Worm (Caenorhabditis elegans) whole organism, L1 larva: ENCODE results near the gene irld-2.

Experiments used
- F16B12.6 ChIP-seq: fragments of 150-350 bp; optimal IDR thresholded peaks from 2 replicates; lab custom pipeline; 2014; ENCODE audit warnings: missing biosample characterization, missing genetic modification characterization
- Y116A8C.19 ChIP-seq: sonication (generic microtip); optimal IDR thresholded peaks from 2 replicates; lab custom pipeline; 2016; ENCODE audit warnings: missing compliant biosample characterization, missing genetic modification characterization, borderline replicate concordance
- aly-2 ChIP-seq: fragments of 150-350 bp; optimal IDR thresholded peaks from 2 replicates; lab custom pipeline; 2014; ENCODE audit warnings: missing biosample characterization, missing genetic modification characterization
- ceh-63 ChIP-seq: fragments of 200-800 bp; sonication (Bioruptor generic); optimal IDR thresholded peaks from 2 replicates; lab custom pipeline; 2018; ENCODE audit warnings: mild to moderate bottlenecking, missing genetic modification characterization, missing compliant biosample characterization
- ceh-88 ChIP-seq: fragments of 200-800 bp; sonication (Bioruptor generic); IDR thresholded peaks from 2 replicates; pipeline ENCODE4 v1.3.6; 2022; ENCODE audit warnings: missing genetic modification characterization, missing compliant biosample characterization
- dpl-1 ChIP-seq, 3 experiments: fragments of 150-350 bp in 2 of 3; sonication (generic microtip) in 1 of 3; optimal IDR thresholded peaks; 2 replicates each; lab custom pipeline; 2014 to 2017; ENCODE audit warnings: missing biosample characterization in 3 of 3, missing genetic modification characterization in 3 of 3, missing genetic modification reagents in 3 of 3
- dsc-1 ChIP-seq: sonication (generic microtip); optimal IDR thresholded peaks from 2 replicates; lab custom pipeline; 2016; ENCODE audit warnings: mild to moderate bottlenecking, missing genetic modification characterization, missing compliant biosample characterization
- efl-3 ChIP-seq: fragments of 200-800 bp; sonication (Bioruptor generic); optimal IDR thresholded peaks from 2 replicates; lab custom pipeline; 2018; ENCODE audit warnings: mild to moderate bottlenecking, missing genetic modification characterization, missing compliant biosample characterization
- egl-13 ChIP-seq: sonication (generic microtip); optimal IDR thresholded peaks from 2 replicates; lab custom pipeline; 2016; ENCODE audit warnings: missing genotype, missing genetic modification reagents, missing genetic modification characterization, missing compliant biosample characterization
- egl-27 ChIP-seq, 2 experiments: fragments of 150-350 bp in 1 of 2; sonication (generic microtip); optimal IDR thresholded peaks; 3 replicates each; lab custom pipeline; 2017 to 2018; ENCODE audit warnings: missing biosample characterization in 2 of 2, missing genetic modification characterization in 2 of 2, missing genetic modification reagents in 2 of 2
- elt-2 ChIP-seq: sonication (generic microtip); optimal IDR thresholded peaks from 2 replicates; lab custom pipeline; 2016; ENCODE audit warnings: missing genetic modification characterization, mild to moderate bottlenecking, inconsistent platforms, missing compliant biosample characterization, missing genetic modification reagents
- elt-3 ChIP-seq, 6 experiments: fragments of 150-350 bp in 1 of 6; sonication (generic microtip); optimal IDR thresholded peaks; 2 replicates each; lab custom pipeline; 2017 to 2018; ENCODE audit warnings: missing biosample characterization in 6 of 6, missing genetic modification characterization in 6 of 6, inconsistent platforms in 1 of 6
- ets-5 ChIP-seq: fragments of 200-800 bp; sonication (Bioruptor generic); IDR thresholded peaks from 2 replicates; pipeline ENCODE4 v1.3.6; 2022; ENCODE audit warnings: missing genetic modification characterization, missing compliant biosample characterization
- fkh-10 ChIP-seq: sonication (generic microtip); optimal IDR thresholded peaks from 2 replicates; lab custom pipeline; 2017; ENCODE audit warnings: missing biosample characterization, missing genetic modification reagents, missing genetic modification characterization
- grh-1 ChIP-seq: fragments of 200-800 bp; sonication (Bioruptor generic); IDR thresholded peaks from 2 replicates; pipeline ENCODE4 v1.3.6; 2022; ENCODE audit warnings: missing genetic modification reagents, missing genetic modification characterization, missing compliant biosample characterization
- hlh-17 ChIP-seq: fragments of 200-800 bp; sonication (Bioruptor generic); optimal IDR thresholded peaks from 2 replicates; lab custom pipeline; 2018; ENCODE audit warnings: missing genetic modification characterization, mild to moderate bottlenecking, missing compliant biosample characterization, moderate library complexity, borderline replicate concordance
- hlh-4 ChIP-seq: sonication (generic microtip); optimal IDR thresholded peaks from 2 replicates; lab custom pipeline; 2016; ENCODE audit warnings: mild to moderate bottlenecking, missing genetic modification characterization, missing compliant biosample characterization
- jun-1 ChIP-seq: fragments of 150-350 bp; optimal IDR thresholded peaks from 2 replicates; lab custom pipeline; 2014; ENCODE audit warnings: missing biosample characterization, missing genetic modification reagents, missing genetic modification characterization
- lin-13 ChIP-seq: fragments of 150-350 bp; optimal IDR thresholded peaks from 2 replicates; lab custom pipeline; 2014; ENCODE audit warnings: missing biosample characterization, missing genetic modification reagents, missing genetic modification characterization
- lin-14 ChIP-seq: fragments of 200-800 bp; sonication (Bioruptor generic); optimal IDR thresholded peaks from 2 replicates; lab custom pipeline; 2018; ENCODE audit warnings: mild to moderate bottlenecking, missing genetic modification characterization, moderate library complexity, missing compliant biosample characterization
- lin-15B ChIP-seq: fragments of 150-350 bp; sonication (generic microtip); optimal IDR thresholded peaks from 3 replicates; lab custom pipeline; 2014; ENCODE audit warnings: missing biosample characterization, missing genetic modification characterization
- lin-35 ChIP-seq, 2 experiments: fragments of 150-350 bp; optimal IDR thresholded peaks; 2 replicates each; lab custom pipeline; 2014; ENCODE audit warnings: missing biosample characterization in 2 of 2, missing genetic modification characterization in 2 of 2, missing genetic modification reagents in 2 of 2
- lir-3 ChIP-seq: sonication (generic microtip); optimal IDR thresholded peaks from 2 replicates; lab custom pipeline; 2016; ENCODE audit warnings: mild to moderate bottlenecking, missing genetic modification characterization, moderate library complexity, missing compliant biosample characterization; ENCODE audit not compliant: poor library complexity
- lsy-2 ChIP-seq, 2 experiments: fragments of 150-350 bp; optimal IDR thresholded peaks; 2 replicates each; lab custom pipeline; 2014; ENCODE audit warnings: missing biosample characterization in 2 of 2, missing genetic modification characterization in 2 of 2
- mab-9 ChIP-seq: fragments of 200-800 bp; sonication (Bioruptor generic); IDR thresholded peaks from 2 replicates; pipeline ENCODE4 v1.3.6; 2022; ENCODE audit warnings: missing genetic modification reagents, missing genetic modification characterization, missing compliant biosample characterization
- mef-2 ChIP-seq: fragments of 150-350 bp; optimal IDR thresholded peaks from 2 replicates; lab custom pipeline; 2014; ENCODE audit warnings: missing biosample characterization, missing genetic modification characterization
- mep-1 ChIP-seq: fragments of 150-350 bp; optimal IDR thresholded peaks from 2 replicates; lab custom pipeline; 2014; ENCODE audit warnings: missing biosample characterization, missing genetic modification characterization
- nhr-11 ChIP-seq: fragments of 150-350 bp; optimal IDR thresholded peaks from 2 replicates; lab custom pipeline; 2014; ENCODE audit warnings: missing biosample characterization, missing genetic modification characterization
- nhr-19 ChIP-seq: fragments of 200-800 bp; sonication (Bioruptor generic); conservative IDR thresholded peaks from 2 replicates; pipeline ENCODE4 v1.3.6; 2022; ENCODE audit warnings: missing genetic modification characterization, missing compliant biosample characterization
- nhr-20 ChIP-seq: sonication (generic microtip); optimal IDR thresholded peaks from 2 replicates; lab custom pipeline; 2016; ENCODE audit warnings: mild to moderate bottlenecking, missing genetic modification characterization, missing compliant biosample characterization
- nhr-237 ChIP-seq: fragments of 150-350 bp; optimal IDR thresholded peaks from 2 replicates; lab custom pipeline; 2014; ENCODE audit warnings: missing biosample characterization, missing genetic modification characterization
- nhr-28 ChIP-seq: fragments of 150-350 bp; optimal IDR thresholded peaks from 2 replicates; lab custom pipeline; 2014; ENCODE audit warnings: missing biosample characterization, missing genetic modification characterization
- nhr-71 ChIP-seq: sonication (generic microtip); optimal IDR thresholded peaks from 2 replicates; lab custom pipeline; 2016; ENCODE audit warnings: mild to moderate bottlenecking, missing genetic modification characterization, moderate library complexity, missing compliant biosample characterization
- nhr-77 ChIP-seq: fragments of 150-350 bp; optimal IDR thresholded peaks from 2 replicates; lab custom pipeline; 2014; ENCODE audit warnings: missing biosample characterization, missing genetic modification characterization
- nhr-85 ChIP-seq: sonication (generic microtip); peaks from one replicate; lab custom pipeline; 2016; ENCODE audit warnings: missing genetic modification characterization, inconsistent platforms, missing compliant biosample characterization
- nhr-90 ChIP-seq: sonication (generic microtip); optimal IDR thresholded peaks from 2 replicates; lab custom pipeline; 2016; ENCODE audit warnings: mild to moderate bottlenecking, missing genetic modification characterization, missing compliant biosample characterization; ENCODE audit not compliant: poor library complexity
- pag-3 ChIP-seq: sonication (generic microtip); optimal IDR thresholded peaks from 2 replicates; lab custom pipeline; 2017; ENCODE audit warnings: missing genetic modification characterization, mild to moderate bottlenecking, missing compliant biosample characterization, antibody characterized with exemption, borderline replicate concordance; ENCODE audit not compliant: insufficient read depth
- pqm-1 ChIP-seq: sonication (generic microtip); optimal IDR thresholded peaks from 3 replicates; lab custom pipeline; 2017; ENCODE audit warnings: missing biosample characterization, missing genetic modification characterization
- skn-1 ChIP-seq: fragments of 150-350 bp; optimal IDR thresholded peaks from 2 replicates; lab custom pipeline; 2014; ENCODE audit warnings: missing biosample characterization, missing genetic modification characterization
- swsn-7 ChIP-seq: sonication (generic microtip); optimal IDR thresholded peaks from 2 replicates; lab custom pipeline; 2016; ENCODE audit warnings: missing genetic modification characterization, missing compliant biosample characterization
- tlp-1 ChIP-seq: fragments of 150-350 bp; optimal IDR thresholded peaks from 2 replicates; lab custom pipeline; 2014; ENCODE audit warnings: missing biosample characterization, missing genetic modification characterization
- unc-130 ChIP-seq: fragments of 150-350 bp; optimal IDR thresholded peaks from 2 replicates; lab custom pipeline; 2017; ENCODE audit warnings: missing biosample characterization, missing genetic modification characterization, inconsistent platforms
- unc-86 ChIP-seq: sonication (generic microtip); optimal IDR thresholded peaks from 2 replicates; lab custom pipeline; 2016; ENCODE audit warnings: missing genetic modification characterization, missing compliant biosample characterization
- vab-15 ChIP-seq: sonication (generic microtip); optimal IDR thresholded peaks from 2 replicates; lab custom pipeline; 2017; ENCODE audit warnings: missing genotype, mild to moderate bottlenecking, missing genetic modification characterization, missing compliant biosample characterization
- xbp-1 ChIP-seq: sonication (generic microtip); optimal IDR thresholded peaks from 2 replicates; lab custom pipeline; 2016; ENCODE audit warnings: missing genetic modification characterization, missing compliant biosample characterization
- ztf-4 ChIP-seq: fragments of 150-350 bp; optimal IDR thresholded peaks from 2 replicates; lab custom pipeline; 2014; ENCODE audit warnings: missing biosample characterization, missing genetic modification characterization

The irld-2 gene

DNA sequence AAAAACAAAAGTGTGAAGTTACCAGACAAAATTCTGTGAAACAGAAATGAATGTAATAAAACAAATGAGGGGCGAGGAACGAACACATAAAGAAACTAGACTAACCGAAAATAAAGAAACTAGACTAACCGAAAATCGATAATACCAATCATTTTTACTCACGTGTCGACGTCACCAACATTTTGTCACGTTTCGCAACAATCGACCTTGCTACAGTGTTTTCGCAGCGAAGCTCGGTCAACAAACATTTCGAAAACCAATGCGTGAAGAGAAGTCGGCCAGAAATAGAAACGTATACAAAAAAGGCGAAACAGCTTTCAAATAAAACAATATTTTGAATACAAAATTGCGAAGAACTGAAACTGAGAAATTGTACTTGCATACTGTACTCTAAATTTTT is 27.9 kb downstream of the irld-2 start (continued):
- TF ChIP-seq Y116A8C.19: no peak
- peak in 1 of 2 experiments; percentile 56 for TF ChIP-seq lin-35 (GFP tag; optimal IDR thresholded peaks at IDR 0.05; lab: Kevin White, UChicago)
- no peak for TF ChIP-seq egl-13 (tag; lab: Kevin White, UChicago)
- TF ChIP-seq lsy-2 (tag; optimal IDR thresholded peaks at IDR 0.05; lab: Kevin White, UChicago): no peak
- TF ChIP-seq nhr-71 (tag; lab: Kevin White, UChicago): peak; percentile 36
- TF ChIP-seq nhr-11 (tag; lab: Kevin White, UChicago): no peak
- TF ChIP-seq grh-1: no peak
- no peak for TF ChIP-seq egl-27 (tag; optimal IDR thresholded peaks at IDR 0.05; lab: Kevin White, UChicago)
- no peak for TF ChIP-seq lin-15B (tag; lab: Kevin White, UChicago)
- TF ChIP-seq pqm-1 (tag; lab: Kevin White, UChicago): no peak
- no peak for TF ChIP-seq jun-1
- no peak for TF ChIP-seq ceh-88 (GFP tag; lab: Robert Waterston, UW)
- no peak for TF ChIP-seq dsc-1
- no peak for TF ChIP-seq unc-130
- no peak for TF ChIP-seq xbp-1 (tag; lab: Kevin White, UChicago)
- TF ChIP-seq elt-2 (tag; lab: Kevin White, UChicago): no peak
- TF ChIP-seq pag-3: no peak
- no peak for TF ChIP-seq tlp-1 (tag; lab: Kevin White, UChicago)
- TF ChIP-seq fkh-10: no peak
- TF ChIP-seq lir-3: no peak
- TF ChIP-seq mab-9: no peak
- TF ChIP-seq nhr-77 (tag; lab: Kevin White, UChicago): no peak
- no peak for TF ChIP-seq aly-2 (tag; lab: Kevin White, UChicago)
- no peak for TF ChIP-seq swsn-7
- no peak for TF ChIP-seq F16B12.6 (tag; lab: Kevin White, UChicago)
- 0 out of 2 replicates have a peak, but pooled peaks have one; percentile 8 for TF ChIP-seq nhr-19
- TF ChIP-seq ets-5: no peak
- no peak for TF ChIP-seq efl-3
- TF ChIP-seq skn-1 (tag; lab: Kevin White, UChicago): no peak
- TF ChIP-seq ceh-63: no peak
- TF ChIP-seq hlh-17 (GFP tag; lab: Kevin White, UChicago): no peak
- no peak for TF ChIP-seq lin-13 (GFP tag; lab: Kevin White, UChicago)
- TF ChIP-seq ztf-4 (tag; lab: Kevin White, UChicago): no peak
- TF ChIP-seq nhr-20 (tag; lab: Kevin White, UChicago): peak; percentile 78
- peak; percentile 48 for TF ChIP-seq lin-14 (GFP tag; lab: Kevin White, UChicago)
- no peak for TF ChIP-seq mep-1 (tag; lab: Kevin White, UChicago)
- TF ChIP-seq dpl-1 (GFP tag; optimal IDR thresholded peaks at IDR 0.05; lab: Kevin White, UChicago): no peak
- no peak for TF ChIP-seq hlh-4

DNA sequence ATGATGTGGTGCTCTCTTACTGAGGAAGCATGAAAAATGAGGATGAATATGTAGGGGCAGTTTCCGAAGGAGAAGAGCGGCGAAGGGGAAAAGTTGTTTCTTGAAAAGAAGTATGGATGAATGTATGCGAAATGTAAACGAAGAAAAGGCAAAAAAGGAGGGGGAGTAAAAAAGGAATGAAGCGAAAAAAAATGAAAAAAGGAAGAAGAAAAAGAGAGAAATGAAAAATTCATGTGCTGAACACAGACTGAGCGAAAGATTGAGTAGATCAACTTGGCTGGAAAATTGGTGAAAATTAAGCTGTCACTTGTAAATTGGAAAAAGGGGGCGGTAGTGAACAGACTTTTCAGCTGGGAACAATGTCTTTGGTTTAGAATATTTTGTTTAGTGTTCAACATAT is 30.0 kb downstream of the irld-2 start, which contains the start of gene C49F8.1:
TSS of gene C49F8.1 (minus strand) at position 101 of the 400 bp plus-strand sequence.
- no peak for TF ChIP-seq mep-1 (tag; lab: Kevin White, UChicago)
- TF ChIP-seq jun-1: no peak
- TF ChIP-seq unc-86 (tag; lab: Kevin White, UChicago): peak; percentile 48
- no peak for TF ChIP-seq elt-3 (tag; optimal IDR thresholded peaks at IDR 0.05; lab: Kevin White, UChicago)
- TF ChIP-seq nhr-28: no peak
- TF ChIP-seq aly-2 (tag; lab: Kevin White, UChicago): no peak
- TF ChIP-seq hlh-17 (GFP tag; lab: Kevin White, UChicago): no peak
- TF ChIP-seq unc-130: no peak
- no peak for TF ChIP-seq lin-13 (GFP tag; lab: Kevin White, UChicago)
- no peak for TF ChIP-seq nhr-237 (tag; lab: Kevin White, UChicago)
- TF ChIP-seq nhr-85: no peak
- TF ChIP-seq dsc-1: no peak
- TF ChIP-seq lin-14 (GFP tag; lab: Kevin White, UChicago): peak; percentile 40
- TF ChIP-seq nhr-19: no peak
- TF ChIP-seq vab-15: no peak
- no peak for TF ChIP-seq xbp-1 (tag; lab: Kevin White, UChicago)
- no peak for TF ChIP-seq nhr-90 (tag; lab: Kevin White, UChicago)
- TF ChIP-seq lir-3: no peak
- peak; percentile 4 for TF ChIP-seq fkh-10
- TF ChIP-seq nhr-71 (tag; lab: Kevin White, UChicago): no peak
- TF ChIP-seq ztf-4 (tag; lab: Kevin White, UChicago): no peak
- no peak for TF ChIP-seq mef-2
